Worm (Caenorhabditis elegans): ENCODE results near the gene str-185.

ce11 chrIV:4451576-4451975 lies 21.8 kb upstream of the str-185 start, which contains the start of gene R08C7.1:
- TF ChIP-seq lin-39 (tag; optimal IDR thresholded peaks at IDR 0.05) (no peak), lin-15B (tag; optimal IDR thresholded peaks at IDR 0.05) (no peak), fkh-2 (tag; optimal IDR thresholded peaks at IDR 0.05) (no peak), nhr-76 (tag; optimal IDR thresholded peaks at IDR 0.05) (no peak), unc-39 (tag; optimal IDR thresholded peaks at IDR 0.05) (no peak), lsy-12 (tag; optimal IDR thresholded peaks at IDR 0.05) (no peak), R02D3.7 (tag; optimal IDR thresholded peaks at IDR 0.05) (no peak), unc-62 (GFP tag; optimal IDR thresholded peaks at IDR 0.05) (no peak), fkh-10 (GFP tag; optimal IDR thresholded peaks at IDR 0.05) (no peak), snpc-4 (tag; optimal IDR thresholded peaks at IDR 0.05) (no peak), ztf-4 (tag; optimal IDR thresholded peaks at IDR 0.05) (no peak), tbx-2 (tag; optimal IDR thresholded peaks at IDR 0.05) (no peak), zag-1 (tag; optimal IDR thresholded peaks at IDR 0.05) (no peak)

Measured in whole organism, L3 larva.